Worm (Caenorhabditis elegans): ENCODE measurements around the gene K08F4.12.

The K08F4.12 gene

DNA sequence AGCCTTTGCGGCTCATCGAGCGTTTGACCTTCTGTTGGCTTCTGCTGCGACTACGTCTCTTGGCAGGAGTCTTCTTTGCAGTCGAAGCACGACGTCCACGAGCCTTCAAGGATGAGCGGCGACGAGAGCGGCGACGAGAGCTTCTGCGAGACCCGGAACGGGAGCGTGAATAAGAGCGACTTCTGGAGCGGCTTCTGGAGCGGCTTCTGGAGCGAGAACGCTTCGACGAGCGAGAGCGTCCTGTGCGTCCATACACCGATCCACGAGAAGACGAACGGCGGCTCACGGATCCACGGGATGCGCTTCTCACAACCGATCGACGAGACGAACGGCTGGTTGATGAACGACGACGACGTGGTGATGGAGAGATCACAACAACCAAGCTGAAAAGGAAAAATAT is 27.0 kb upstream of the K08F4.12 start:
- no peak for TF ChIP-seq unc-62 (GFP tag; optimal IDR thresholded peaks at IDR 0.05)

DNA sequence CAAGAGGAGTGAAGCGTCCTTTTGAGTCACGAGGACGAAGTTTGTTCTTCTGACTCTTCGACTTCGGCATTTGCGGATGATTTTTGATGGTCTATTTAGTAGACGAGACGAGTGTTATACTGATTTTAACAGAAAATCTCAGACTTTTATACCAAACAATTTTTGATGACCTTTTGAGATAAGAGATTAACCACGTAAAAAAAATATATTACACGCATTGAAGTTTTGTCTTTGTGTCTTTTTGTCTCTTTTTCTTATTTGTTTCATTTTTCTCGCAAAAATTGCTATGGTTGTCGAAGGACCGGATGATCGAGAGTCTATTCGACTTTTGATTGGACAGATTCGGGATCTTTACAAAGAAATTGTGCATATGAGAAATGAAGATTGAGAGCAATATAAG is 26.5 kb upstream of the K08F4.12 start, which contains the start of gene spch-1:
Gene spch-1 (minus strand): TSS at position 101 of the 400 bp plus-strand sequence.
- TF ChIP-seq mep-1 (tag; optimal IDR thresholded peaks at IDR 0.05): no peak
- TF ChIP-seq nhr-76 (tag; optimal IDR thresholded peaks at IDR 0.05): no peak
- TF ChIP-seq blmp-1 (tag; optimal IDR thresholded peaks at IDR 0.05): no peak
- no peak for TF ChIP-seq lsy-2 (tag; optimal IDR thresholded peaks at IDR 0.05)
- TF ChIP-seq mab-5 (tag; optimal IDR thresholded peaks at IDR 0.05): no peak
- no peak for TF ChIP-seq unc-120 (tag; optimal IDR thresholded peaks at IDR 0.05; ENCODE audit: poor library complexity, severe bottlenecking)
- no peak for TF ChIP-seq nhr-28 (tag; optimal IDR thresholded peaks at IDR 0.05)
- TF ChIP-seq lin-13 (tag; optimal IDR thresholded peaks at IDR 0.05): no peak
- no peak for TF ChIP-seq elt-1 (tag; optimal IDR thresholded peaks at IDR 0.05; ENCODE audit: borderline replicate concordance, insufficient read depth)
- TF ChIP-seq ceh-83 (GFP tag; optimal IDR thresholded peaks at IDR 0.05): no peak
- no peak for TF ChIP-seq tbx-8 (GFP tag; optimal IDR thresholded peaks at IDR 0.05)
- TF ChIP-seq cnd-1 (tag; optimal IDR thresholded peaks at IDR 0.05): no peak

DNA sequence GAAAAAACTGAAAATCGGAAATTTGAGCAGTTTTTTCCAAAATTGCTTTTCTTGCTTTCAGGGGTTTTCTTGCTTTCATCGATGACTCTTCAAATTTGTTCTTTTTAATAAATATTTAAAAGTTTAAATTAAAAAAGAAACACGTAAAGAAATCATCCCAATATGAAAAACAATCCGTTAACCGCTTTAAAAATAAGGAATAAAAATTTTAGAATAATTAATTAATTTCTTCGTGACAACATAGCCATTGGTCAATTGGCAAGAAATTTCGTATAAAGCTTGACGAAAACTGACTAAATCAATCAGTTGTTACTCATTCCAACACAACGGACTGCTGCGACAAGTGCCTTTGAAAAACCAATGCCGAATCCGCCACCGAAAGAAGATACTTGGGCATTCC is 25.3 kb upstream of the K08F4.12 start, which contains the start of gene nsph-3.2:
Gene nsph-3.2 (plus strand): TSS at position 301 of the 400 bp plus-strand sequence.
- TF ChIP-seq ham-2 (GFP tag; optimal IDR thresholded peaks at IDR 0.05): no peak
- no peak for TF ChIP-seq ztf-11 (tag; optimal IDR thresholded peaks at IDR 0.05)
- no peak for TF ChIP-seq elt-3 (tag; optimal IDR thresholded peaks at IDR 0.05)
- no peak for TF ChIP-seq nhr-2 (tag; optimal IDR thresholded peaks at IDR 0.05)
- TF ChIP-seq sem-2 (GFP tag; optimal IDR thresholded peaks at IDR 0.05): no peak
- no peak for TF ChIP-seq zip-8 (tag; optimal IDR thresholded peaks at IDR 0.05)
- TF ChIP-seq elt-1 (tag; optimal IDR thresholded peaks at IDR 0.05; ENCODE audit: borderline replicate concordance, insufficient read depth): no peak
- TF ChIP-seq ceh-43 (GFP tag; optimal IDR thresholded peaks at IDR 0.05): no peak
- TF ChIP-seq nhr-237 (tag; optimal IDR thresholded peaks at IDR 0.05): no peak
- TF ChIP-seq drap-1 (GFP tag; optimal IDR thresholded peaks at IDR 0.05): no peak
- no peak for TF ChIP-seq nhr-28 (tag; optimal IDR thresholded peaks at IDR 0.05)
- TF ChIP-seq unc-62 (GFP tag; optimal IDR thresholded peaks at IDR 0.05): no peak
- no peak for TF ChIP-seq hlh-1 (tag; optimal IDR thresholded peaks at IDR 0.05)
- no peak for TF ChIP-seq ceh-83 (GFP tag; optimal IDR thresholded peaks at IDR 0.05)

DNA sequence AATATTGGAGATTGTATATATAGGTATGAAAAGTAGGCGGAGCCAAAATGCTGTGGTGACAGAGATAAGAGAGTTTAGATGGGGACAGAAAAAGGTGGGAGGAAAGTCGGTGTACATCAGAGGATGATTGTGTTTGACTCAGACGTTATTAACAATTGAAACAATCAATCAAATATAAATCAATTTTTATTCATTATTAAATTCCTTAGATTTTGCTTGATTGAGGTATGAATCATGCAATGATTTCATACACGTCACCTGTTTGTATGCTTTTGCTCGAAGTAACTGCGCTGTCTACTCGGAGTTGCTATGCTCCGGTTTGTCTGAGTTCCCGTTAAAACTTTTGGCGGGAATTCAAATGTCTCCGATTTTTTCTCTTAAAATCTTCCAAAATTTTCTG is 22.8 kb upstream of the K08F4.12 start, which contains the start of gene C04G2.10:
Gene C04G2.10 (plus strand): TSS at position 301 of the 400 bp plus-strand sequence.
- no peak for TF ChIP-seq unc-62 (GFP tag; optimal IDR thresholded peaks at IDR 0.05)
- TF ChIP-seq M03D4.4 (tag; optimal IDR thresholded peaks at IDR 0.05): no peak

DNA sequence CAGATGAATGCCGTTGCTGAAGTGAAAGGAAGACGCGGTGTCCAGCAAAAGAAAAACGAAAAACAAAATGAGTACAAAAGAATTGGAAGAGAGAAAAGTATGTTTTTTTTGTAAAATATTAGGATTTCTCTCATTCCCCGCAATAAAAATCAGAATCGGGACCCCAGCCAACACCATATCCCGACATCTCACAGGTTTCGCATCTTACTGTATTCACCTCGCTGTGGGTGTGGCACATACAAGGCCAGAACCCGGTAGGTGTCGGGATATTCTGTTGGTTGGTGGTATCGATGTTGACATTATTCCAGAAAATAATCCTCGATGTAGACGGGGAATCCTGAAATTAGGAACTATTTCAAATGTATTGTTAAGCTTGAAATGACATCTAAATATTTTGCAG is 21.1 kb upstream of the K08F4.12 start:
- no peak for TF ChIP-seq snpc-4 (tag; optimal IDR thresholded peaks at IDR 0.05)

DNA sequence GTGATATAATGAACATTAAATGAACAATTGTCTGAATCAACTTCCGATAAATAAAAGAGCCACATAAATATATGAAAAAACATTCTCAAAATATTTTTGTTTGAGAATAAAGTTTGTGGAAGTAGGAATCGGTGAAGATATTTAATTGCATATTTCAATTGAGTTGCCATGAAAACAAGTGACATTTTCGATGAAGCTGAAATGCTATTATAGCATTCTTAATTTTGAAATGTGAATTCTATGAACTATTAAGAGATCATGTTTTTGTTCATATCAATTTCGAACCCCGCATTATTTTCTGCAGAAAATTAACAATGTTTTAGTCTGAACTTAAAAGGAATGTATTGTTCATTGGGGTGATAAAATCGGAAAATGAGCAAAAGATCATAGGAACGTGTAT is 15.7 kb upstream of the K08F4.12 start, which contains the start of gene irld-21:
Gene irld-21 (minus strand): TSS at position 101 of the 400 bp plus-strand sequence.
- TF ChIP-seq pha-4 (tag; optimal IDR thresholded peaks at IDR 0.05) (no peak), bed-3 (GFP tag; optimal IDR thresholded peaks at IDR 0.05) (no peak), lin-32 (GFP tag; optimal IDR thresholded peaks at IDR 0.05) (no peak)

DNA sequence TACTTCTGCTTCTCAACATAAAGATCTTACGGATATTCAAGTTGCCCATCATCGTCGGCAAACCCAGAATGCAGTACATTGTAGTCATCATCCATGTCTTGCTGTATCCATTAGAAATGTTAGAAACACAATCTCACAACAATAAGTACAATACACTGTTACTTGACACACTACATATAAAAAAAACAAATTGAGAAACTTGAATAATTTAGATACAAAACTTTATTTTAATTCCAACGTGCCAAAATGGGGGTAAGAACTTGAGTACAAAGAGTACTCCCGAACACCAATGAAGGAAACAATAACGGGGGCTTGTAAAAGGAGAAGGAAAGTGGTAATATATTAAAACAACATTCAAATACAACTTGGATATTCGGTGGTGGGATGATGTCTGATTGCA is 11.4 kb upstream of the K08F4.12 start, which contains the start of gene ctf-18:
Gene ctf-18 (minus strand): TSS at position 101 of the 400 bp plus-strand sequence.
- TF ChIP-seq elt-1 (tag; optimal IDR thresholded peaks at IDR 0.05; ENCODE audit: borderline replicate concordance, insufficient read depth) (no peak), cnd-1 (tag; optimal IDR thresholded peaks at IDR 0.05) (no peak), mls-2 (tag; optimal IDR thresholded peaks at IDR 0.05) (no peak), sptf-1 (tag; optimal IDR thresholded peaks at IDR 0.05) (no peak), elt-3 (tag; optimal IDR thresholded peaks at IDR 0.05) (no peak), unc-39 (tag; optimal IDR thresholded peaks at IDR 0.05) (no peak), hlh-1 (tag; optimal IDR thresholded peaks at IDR 0.05) (no peak), ham-2 (GFP tag; optimal IDR thresholded peaks at IDR 0.05) (no peak), drap-1 (GFP tag; optimal IDR thresholded peaks at IDR 0.05) (no peak), mep-1 (tag; optimal IDR thresholded peaks at IDR 0.05) (no peak), M03D4.4 (tag; optimal IDR thresholded peaks at IDR 0.05) (no peak), ceh-43 (GFP tag; optimal IDR thresholded peaks at IDR 0.05) (no peak), bed-3 (GFP tag; optimal IDR thresholded peaks at IDR 0.05) (no peak), lsy-2 (tag; optimal IDR thresholded peaks at IDR 0.05) (no peak), flh-1 (GFP tag; optimal IDR thresholded peaks at IDR 0.05) (no peak), mab-5 (tag; optimal IDR thresholded peaks at IDR 0.05) (no peak)
